Fruit fly (Drosophila melanogaster) whole organism, embryonic: ENCODE measurements around the gene CG6294.

ENCODE experiments used
- Antp ChIP-seq: fragments of 200-800 bp; sonication (Bioruptor generic); optimal IDR thresholded peaks from 3 replicates; lab custom pipeline; 2016; ENCODE audit warnings: missing biosample characterization, missing genetic modification characterization
- B-H2 ChIP-seq: fragments of 200-800 bp; sonication (Bioruptor generic); optimal IDR thresholded peaks from 2 replicates; lab custom pipeline; 2018; ENCODE audit warnings: missing biosample characterization, mild to moderate bottlenecking, missing genetic modification characterization
- Bgb ChIP-seq: fragments of 200-800 bp; sonication (Bioruptor generic); IDR thresholded peaks from 2 replicates; pipeline ENCODE4 v1.3.6; 2022; ENCODE audit warnings: missing biosample characterization, missing genetic modification characterization; ENCODE audit not compliant: partially characterized antibody
- CG1024 ChIP-seq: fragments of 200-800 bp; sonication (Bioruptor generic); IDR thresholded peaks from 2 replicates; pipeline ENCODE4 v1.3.6; 2022; ENCODE audit warnings: missing biosample characterization, missing genetic modification characterization
- CG10366 ChIP-seq: fragments of 200-800 bp; sonication (Bioruptor generic); IDR thresholded peaks from 2 replicates; pipeline ENCODE4 v1.3.6; 2022; ENCODE audit warnings: missing biosample characterization, missing genetic modification characterization
- CG11695 ChIP-seq: fragments of 200-800 bp; sonication (Bioruptor generic); IDR thresholded peaks from 3 replicates; pipeline ENCODE4 v1.3.6; 2022; ENCODE audit warnings: missing biosample characterization, missing genetic modification characterization
- CG12391 ChIP-seq: fragments of 200-800 bp; sonication (Bioruptor generic); optimal IDR thresholded peaks from 3 replicates; lab custom pipeline; 2018; ENCODE audit warnings: missing biosample characterization, mild to moderate bottlenecking, missing genetic modification characterization, moderate library complexity
- CG12744 ChIP-seq: fragments of 200-800 bp; sonication (Bioruptor generic); optimal IDR thresholded peaks from 2 replicates; lab custom pipeline; 2016; ENCODE audit warnings: missing biosample characterization, missing genetic modification characterization
- CG16863 ChIP-seq: fragments of 200-800 bp; sonication (Bioruptor generic); optimal IDR thresholded peaks from 3 replicates; lab custom pipeline; 2016; ENCODE audit warnings: missing biosample characterization, missing genetic modification characterization
- CG1792 ChIP-seq: fragments of 200-800 bp; sonication (Bioruptor generic); optimal IDR thresholded peaks from 2 replicates; lab custom pipeline; 2016; ENCODE audit warnings: missing biosample characterization, missing genetic modification characterization
- CG18011 ChIP-seq: fragments of 200-800 bp; sonication (Bioruptor generic); optimal IDR thresholded peaks from 2 replicates; lab custom pipeline; 2017; ENCODE audit warnings: missing biosample characterization, missing genetic modification characterization, mild to moderate bottlenecking, moderate library complexity, missing genotype
- CG2202 ChIP-seq: fragments of 200-800 bp; sonication (Bioruptor generic); optimal IDR thresholded peaks from 2 replicates; lab custom pipeline; 2018; ENCODE audit warnings: missing biosample characterization, mild to moderate bottlenecking, missing genetic modification characterization
- CG30020 ChIP-seq: fragments of 200-800 bp; optimal IDR thresholded peaks from 2 replicates; lab custom pipeline; 2019; ENCODE audit warnings: missing biosample characterization, mild to moderate bottlenecking, missing genetic modification characterization, moderate library complexity
- CG30431 ChIP-seq: fragments of 200-800 bp; sonication (Bioruptor generic); optimal IDR thresholded peaks from 2 replicates; lab custom pipeline; 2017; ENCODE audit warnings: missing biosample characterization, missing genetic modification characterization
- CG3407 ChIP-seq: fragments of 200-800 bp; sonication (Bioruptor generic); optimal IDR thresholded peaks from 2 replicates; lab custom pipeline; 2018; ENCODE audit warnings: missing biosample characterization, mild to moderate bottlenecking, missing genetic modification characterization
- CG34422 ChIP-seq: fragments of 200-800 bp; sonication (Bioruptor generic); IDR thresholded peaks from 3 replicates; pipeline ENCODE4 v1.3.6; 2022; ENCODE audit warnings: missing biosample characterization, missing genetic modification characterization
- CG43689 ChIP-seq: fragments of 200-800 bp; sonication (Bioruptor generic); IDR thresholded peaks from 2 replicates; pipeline ENCODE4 v1.3.6; 2022; ENCODE audit warnings: missing biosample characterization, missing genetic modification characterization
- CG4424 ChIP-seq: fragments of 200-800 bp; sonication (Bioruptor generic); optimal IDR thresholded peaks from 3 replicates; lab custom pipeline; 2016; ENCODE audit warnings: missing biosample characterization, missing genetic modification characterization
- CG8281 ChIP-seq: fragments of 200-800 bp; sonication (Bioruptor generic); optimal IDR thresholded peaks from 2 replicates; lab custom pipeline; 2018; ENCODE audit warnings: missing biosample characterization, mild to moderate bottlenecking, missing genetic modification characterization, moderate library complexity
- CG8290 ChIP-seq, 3 experiments: fragments of 200-800 bp; sonication (Bioruptor generic); optimal IDR thresholded peaks; 2 replicates each; lab custom pipeline; 2016 to 2019; ENCODE audit warnings: missing biosample characterization in 3 of 3, missing genetic modification characterization in 3 of 3, mild to moderate bottlenecking in 2 of 3, moderate library complexity in 1 of 3
- CTCF ChIP-seq: fragments of 200-800 bp; sonication (Bioruptor generic); optimal IDR thresholded peaks from 2 replicates; lab custom pipeline; 2017; ENCODE audit warnings: missing biosample characterization, mild to moderate bottlenecking, missing genetic modification characterization, moderate library complexity
- Deaf1 ChIP-seq: fragments of 200-800 bp; optimal IDR thresholded peaks from 3 replicates; lab custom pipeline; 2019; ENCODE audit warnings: missing biosample characterization, mild to moderate bottlenecking, missing genetic modification characterization, moderate library complexity
- Hr3 ChIP-seq: fragments of 200-800 bp; sonication (Bioruptor generic); optimal IDR thresholded peaks from 3 replicates; lab custom pipeline; 2016; ENCODE audit warnings: missing biosample characterization, missing genetic modification characterization
- MESR4 ChIP-seq: fragments of 200-800 bp; sonication (Bioruptor generic); optimal IDR thresholded peaks from 2 replicates; lab custom pipeline; 2018; ENCODE audit warnings: missing biosample characterization, mild to moderate bottlenecking, missing genetic modification characterization, moderate library complexity
- Mad ChIP-seq: fragments of 200-800 bp; sonication (Bioruptor generic); optimal IDR thresholded peaks from 2 replicates; lab custom pipeline; 2016; ENCODE audit warnings: missing biosample characterization, missing genetic modification characterization
- Mes4 ChIP-seq: fragments of 200-800 bp; sonication (Bioruptor generic); optimal IDR thresholded peaks from 2 replicates; lab custom pipeline; 2016; ENCODE audit warnings: missing biosample characterization, missing genetic modification characterization
- Mrtf ChIP-seq: fragments of 200-800 bp; sonication (Bioruptor generic); IDR thresholded peaks from 3 replicates; pipeline ENCODE4 v1.3.6; 2022; ENCODE audit warnings: missing biosample characterization, missing genetic modification characterization
- Myb ChIP-seq: fragments of 200-800 bp; sonication (Bioruptor generic); optimal IDR thresholded peaks from 2 replicates; lab custom pipeline; 2016; ENCODE audit warnings: missing biosample characterization, missing genetic modification characterization
- NFAT ChIP-seq: fragments of 200-800 bp; sonication (Bioruptor generic); IDR thresholded peaks from 2 replicates; pipeline ENCODE4 v1.3.6; 2022; ENCODE audit warnings: missing biosample characterization, missing genetic modification characterization
- Ravus ChIP-seq: fragments of 200-800 bp; sonication (Bioruptor generic); IDR thresholded peaks from 2 replicates; pipeline ENCODE4 v1.3.6; 2022; ENCODE audit warnings: missing biosample characterization, missing genetic modification characterization
- Sox102F ChIP-seq: fragments of 200-800 bp; sonication (Bioruptor generic); optimal IDR thresholded peaks from 2 replicates; lab custom pipeline; 2018; ENCODE audit warnings: missing biosample characterization, mild to moderate bottlenecking, missing genetic modification characterization, moderate library complexity
- Ssrp ChIP-seq: fragments of 200-800 bp; sonication (Bioruptor generic); optimal IDR thresholded peaks from 2 replicates; lab custom pipeline; 2018; ENCODE audit warnings: missing biosample characterization, mild to moderate bottlenecking, missing genetic modification characterization, moderate library complexity
- bab2 ChIP-seq: fragments of 200-800 bp; sonication (Bioruptor generic); optimal IDR thresholded peaks from 2 replicates; lab custom pipeline; 2016; ENCODE audit warnings: missing biosample characterization, missing genetic modification characterization
- bigmax ChIP-seq: fragments of 200-800 bp; sonication (Bioruptor generic); optimal IDR thresholded peaks from 2 replicates; lab custom pipeline; 2018; ENCODE audit warnings: missing biosample characterization, mild to moderate bottlenecking, missing genetic modification characterization
- chm ChIP-seq: fragments of 200-800 bp; sonication (Bioruptor generic); IDR thresholded peaks from 2 replicates; pipeline ENCODE4 v1.3.6; 2022; ENCODE audit warnings: missing biosample characterization, missing genetic modification characterization
- chn ChIP-seq: fragments of 200-800 bp; sonication (Bioruptor generic); optimal IDR thresholded peaks from 2 replicates; lab custom pipeline; 2016; ENCODE audit warnings: missing biosample characterization, missing genetic modification characterization
- eyg ChIP-seq: fragments of 200-800 bp; sonication (Bioruptor generic); optimal IDR thresholded peaks from 3 replicates; lab custom pipeline; 2016; ENCODE audit warnings: missing biosample characterization, missing genetic modification characterization
- fd64A ChIP-seq: fragments of 200-800 bp; sonication (Bioruptor generic); optimal IDR thresholded peaks from 3 replicates; lab custom pipeline; 2018; ENCODE audit warnings: missing biosample characterization, mild to moderate bottlenecking, missing genetic modification characterization
- fru ChIP-seq: fragments of >200 bp; optimal IDR thresholded peaks from 2 replicates; lab custom pipeline; 2017
- ftz-f1 ChIP-seq: fragments of 200-800 bp; sonication (Bioruptor generic); optimal IDR thresholded peaks from 2 replicates; lab custom pipeline; 2016; ENCODE audit warnings: missing biosample characterization, missing genetic modification characterization
- h ChIP-seq: fragments of >200 bp; optimal IDR thresholded peaks from 2 replicates; lab custom pipeline; 2017
- hkb ChIP-seq, 2 experiments: fragments of 200-800 bp in 1 of 2; fragments of >200 bp in 1 of 2; sonication (Bioruptor generic) in 1 of 2; IDR thresholded peaks in 1 of 2; optimal IDR thresholded peaks in 1 of 2; 2 replicates each; pipeline versions ENCODE4 v1.3.6 to Lab custom; 2017 to 2022; ENCODE audit warnings: missing biosample characterization in 1 of 2, missing genetic modification characterization in 1 of 2
- ind ChIP-seq: fragments of 200-800 bp; sonication (Bioruptor generic); optimal IDR thresholded peaks from 3 replicates; lab custom pipeline; 2016; ENCODE audit warnings: missing biosample characterization, missing genetic modification characterization
- klu ChIP-seq: fragments of 200-800 bp; sonication (Bioruptor generic); IDR thresholded peaks from 2 replicates; pipeline ENCODE4 v1.3.6; 2022; ENCODE audit warnings: missing biosample characterization, missing genetic modification characterization
- knrl ChIP-seq: fragments of 200-800 bp; sonication (Bioruptor generic); IDR thresholded peaks from 3 replicates; pipeline ENCODE4 v1.3.6; 2022; ENCODE audit warnings: missing biosample characterization, missing genetic modification characterization; ENCODE audit not compliant: partially characterized antibody
- slbo ChIP-seq: fragments of 200-800 bp; sonication (Bioruptor generic); IDR thresholded peaks from 2 replicates; pipeline ENCODE4 v1.3.6; 2022; ENCODE audit warnings: missing biosample characterization, missing genetic modification characterization
- sna ChIP-seq: fragments of 200-800 bp; sonication (Bioruptor generic); IDR thresholded peaks from 2 replicates; pipeline ENCODE4 v1.3.6; 2022; ENCODE audit warnings: missing biosample characterization, missing genetic modification characterization; ENCODE audit not compliant: partially characterized antibody
- tll ChIP-seq, 2 experiments: fragments of 200-800 bp in 1 of 2; fragments of >200 bp in 1 of 2; sonication (Bioruptor generic) in 1 of 2; optimal IDR thresholded peaks; 2 replicates each; lab custom pipeline; 2017 to 2019; ENCODE audit warnings: missing biosample characterization in 2 of 2, missing genetic modification characterization in 2 of 2, mild to moderate bottlenecking in 1 of 2, moderate library complexity in 1 of 2
- trem ChIP-seq: fragments of 200-800 bp; optimal IDR thresholded peaks from 3 replicates; lab custom pipeline; 2019; ENCODE audit warnings: missing biosample characterization, mild to moderate bottlenecking, missing genetic modification characterization, moderate library complexity
- zf30C ChIP-seq: fragments of 200-800 bp; sonication (Bioruptor generic); optimal IDR thresholded peaks from 3 replicates; lab custom pipeline; 2018; ENCODE audit warnings: missing biosample characterization, mild to moderate bottlenecking, missing genetic modification characterization

Gene CG6294

DNA sequence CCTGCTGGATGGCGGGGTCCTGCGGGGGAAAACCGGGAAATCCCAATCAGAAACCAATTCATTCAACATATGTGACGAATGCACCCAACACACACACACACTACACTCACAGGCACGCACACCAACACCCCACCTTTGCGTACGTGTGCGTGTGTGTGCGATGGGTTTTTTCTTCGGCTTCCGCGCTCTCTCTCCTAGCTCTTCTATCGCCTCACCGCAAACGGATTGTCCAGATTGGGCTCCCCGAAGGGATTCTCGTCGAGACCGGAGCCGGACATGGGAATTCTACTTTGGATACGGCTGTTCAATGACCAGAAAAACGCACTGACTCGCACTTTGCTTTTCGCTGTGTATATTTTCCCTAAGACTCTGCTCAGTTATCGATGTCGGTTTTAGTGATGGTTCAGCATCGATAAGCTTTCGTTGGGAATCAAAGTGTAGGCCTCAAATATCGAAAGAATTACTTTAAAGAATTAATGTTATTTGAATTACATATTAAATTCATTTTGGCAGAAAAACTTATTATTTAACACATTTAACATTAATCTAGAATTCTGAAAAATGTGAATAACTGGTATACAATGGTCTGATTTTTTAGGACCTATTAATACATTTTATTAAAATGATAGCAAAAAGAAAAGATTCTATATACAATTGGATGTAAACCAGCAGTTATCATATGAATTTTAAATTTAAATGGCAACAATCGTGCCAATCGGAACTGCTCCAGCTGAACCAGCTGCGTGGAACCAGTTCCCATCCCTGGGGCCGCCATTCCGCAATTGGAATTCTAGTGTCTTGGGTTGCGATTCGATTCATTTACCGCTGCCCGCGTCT is 12.8 kb upstream of the CG6294 start, which contains the start of the genes Scamp and Ahcy (continued):
- TF ChIP-seq bab2 (GFP tag; lab: Kevin White, UChicago): no peak
- TF ChIP-seq trem (tag; lab: Kevin White, UChicago): peak; percentile 21
- TF ChIP-seq CG8281 (tag; lab: Kevin White, UChicago): no peak
- no peak for TF ChIP-seq CG43689 (GFP tag; lab: Robert Waterston, UW)
- TF ChIP-seq Sox102F (GFP tag; lab: Kevin White, UChicago): no peak
- TF ChIP-seq CG30431 (GFP tag; lab: Kevin White, UChicago): no peak
- TF ChIP-seq h (lab: Kevin White, UChicago): no peak
- TF ChIP-seq CG11695 (GFP tag; lab: Robert Waterston, UW): no peak
- TF ChIP-seq Mes4: no peak
- 0 out of 2 replicates have a peak, but pooled peaks have one; percentile 20 for TF ChIP-seq slbo
- TF ChIP-seq eyg (GFP tag; lab: Kevin White, UChicago): no peak
- TF ChIP-seq Antp (GFP tag; lab: Kevin White, UChicago): no peak
- TF ChIP-seq Myb (GFP tag; lab: Kevin White, UChicago): peak; percentile 22
- no peak for TF ChIP-seq CG10366
- no peak for TF ChIP-seq CG1792 (GFP tag; lab: Kevin White, UChicago)
- TF ChIP-seq ftz-f1 (GFP tag; lab: Kevin White, UChicago): no peak
- no peak for TF ChIP-seq CG12744
- TF ChIP-seq klu (GFP tag; lab: Robert Waterston, UW): no peak
- TF ChIP-seq Hr3: no peak
- no peak for TF ChIP-seq Mad
- peak; percentile 43 for TF ChIP-seq CG12391 (tag; lab: Kevin White, UChicago)
- peak; percentile 10 for TF ChIP-seq zf30C (GFP tag; lab: Kevin White, UChicago)
- TF ChIP-seq hkb (optimal IDR thresholded peaks at IDR 0.05; lab: Kevin White, UChicago): no peak
- TF ChIP-seq hkb (GFP tag; IDR thresholded peaks at IDR 0.05; lab: Robert Waterston, UW): no peak
- no peak for TF ChIP-seq tll (GFP tag; optimal IDR thresholded peaks at IDR 0.05; lab: Kevin White, UChicago)

DNA sequence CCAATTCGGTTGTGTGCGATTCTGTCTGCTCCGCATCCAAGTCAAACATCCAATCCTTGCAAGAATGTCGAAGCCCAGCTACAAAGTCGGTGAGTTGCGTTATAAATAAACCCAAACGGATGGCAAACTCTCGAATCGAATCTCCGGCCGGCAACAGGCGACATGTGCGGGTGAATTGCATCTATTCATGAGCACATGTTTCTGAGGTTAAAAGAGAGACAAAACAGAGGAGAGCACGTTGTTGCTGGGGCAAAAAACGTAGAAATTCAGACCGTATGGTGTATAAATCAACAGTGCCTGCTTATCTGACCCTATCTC is 12.2 kb upstream of the CG6294 start:
- TF ChIP-seq Ravus (GFP tag; lab: Robert Waterston, UW) (no peak), MESR4 (GFP tag; lab: Kevin White, UChicago) (peak; percentile 44), chn (GFP tag; lab: Kevin White, UChicago) (no peak), CG34422 (GFP tag; lab: Robert Waterston, UW) (peak; percentile 47; the same call in 1 of the 3 replicates), CG16863 (GFP tag; lab: Kevin White, UChicago) (no peak), Ssrp (tag; lab: Kevin White, UChicago) (no peak), CG8290 (GFP tag; optimal IDR thresholded peaks at IDR 0.05; lab: Kevin White, UChicago) (no peak), CG8290 (tag; optimal IDR thresholded peaks at IDR 0.05; lab: Kevin White, UChicago) (no peak), NFAT (GFP tag; lab: Robert Waterston, UW) (no peak), Bgb (GFP tag; lab: Robert Waterston, UW) (peak; percentile 20; the same call in 1 of the 2 replicates), CTCF (no peak), chm (GFP tag; lab: Robert Waterston, UW) (0 out of 2 replicates have a peak, but pooled peaks have one; percentile 6), CG3407 (GFP tag; lab: Kevin White, UChicago) (no peak), Deaf1 (tag; lab: Kevin White, UChicago) (no peak), CG30020 (tag; lab: Kevin White, UChicago) (no peak), CG4424 (GFP tag; lab: Kevin White, UChicago) (no peak), B-H2 (GFP tag; lab: Kevin White, UChicago) (no peak), sna (GFP tag; lab: Robert Waterston, UW) (peak; percentile 9; the same call in 1 of the 2 replicates), fd64A (no peak), CG18011 (no peak), CG2202 (tag; lab: Kevin White, UChicago) (no peak), ind (no peak), Mrtf (GFP tag; lab: Robert Waterston, UW) (no peak), fru (lab: Kevin White, UChicago) (no peak), CG1024 (no peak), knrl (GFP tag; lab: Robert Waterston, UW) (no peak), bigmax (peak; percentile 3)
